Worm (Caenorhabditis elegans): Measurements from ENCODE around the gene C36E6.2.

The C36E6.2 gene

DNA sequence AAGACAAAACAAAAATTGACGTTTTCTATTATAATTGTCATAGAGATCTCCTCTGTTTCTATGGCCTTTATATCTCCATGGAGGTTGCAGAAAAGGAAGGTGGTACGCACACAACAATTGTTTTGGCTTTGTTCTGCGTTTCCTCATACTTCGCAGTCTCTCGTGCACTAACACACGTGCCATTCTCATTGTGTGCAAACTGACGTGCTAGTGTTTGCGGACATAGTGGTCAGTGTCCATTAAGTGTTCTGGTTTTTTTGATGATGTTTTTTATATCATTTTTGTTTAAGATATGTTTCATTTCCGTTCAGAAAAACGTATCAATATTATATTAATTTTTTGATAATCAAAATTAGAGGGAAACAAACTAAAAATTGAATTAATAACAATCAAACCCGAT, at the start of gene C36E6.2:
TSS of gene C36E6.2 (plus strand) at position 261 of the 400 bp plus-strand sequence.
- TF ChIP-seq nhr-11 (tag; optimal IDR thresholded peaks at IDR 0.05) (peak; percentile 32), pqm-1 (tag; optimal IDR thresholded peaks at IDR 0.05) (no peak), lin-15B (tag; optimal IDR thresholded peaks at IDR 0.05) (no peak), C16A3.4 (tag; optimal IDR thresholded peaks at IDR 0.05) (peak; percentile 73), sptf-1 (tag; optimal IDR thresholded peaks at IDR 0.05) (no peak), ets-5 (GFP tag; IDR thresholded peaks at IDR 0.05) (no peak), zip-4 (GFP tag; optimal IDR thresholded peaks at IDR 0.05) (no peak), lin-14 (GFP tag; optimal IDR thresholded peaks at IDR 0.05) (peak; percentile 94), ceh-63 (GFP tag; optimal IDR thresholded peaks at IDR 0.05) (no peak), nhr-90 (tag; optimal IDR thresholded peaks at IDR 0.05; ENCODE audit: poor library complexity) (peak; percentile 70), hlh-17 (GFP tag; optimal IDR thresholded peaks at IDR 0.05; ENCODE audit: borderline replicate concordance) (no peak), jun-1 (tag; optimal IDR thresholded peaks at IDR 0.05) (peak; percentile 20), blmp-1 (tag; optimal IDR thresholded peaks at IDR 0.05) (peak; percentile 82), fkh-8 (tag; optimal IDR thresholded peaks at IDR 0.05) (peak; percentile 78), mdl-1 (tag; optimal IDR thresholded peaks at IDR 0.05) (peak; percentile 93 to 100), nhr-19 (GFP tag; conservative IDR thresholded peaks at IDR 0.05) (peak; percentile 75), nhr-12 (tag; optimal IDR thresholded peaks at IDR 0.05) (no peak), ceh-82 (tag; optimal IDR thresholded peaks at IDR 0.05) (peak; percentile 72 to 75 (median 74)), isw-1 (GFP tag; IDR thresholded peaks at IDR 0.05) (peak; percentile 28), ces-1 (GFP tag; optimal IDR thresholded peaks at IDR 0.05) (no peak), xbp-1 (tag; optimal IDR thresholded peaks at IDR 0.05) (peak; percentile 97), efl-1 (optimal IDR thresholded peaks at IDR 0.05) (peak; percentile 61 to 70), efl-1 (GFP tag; optimal IDR thresholded peaks at IDR 0.05 in 1 of 2) (peak; percentile 52 to 92), lin-39 (tag; optimal IDR thresholded peaks at IDR 0.05) (peak; percentile 29), snpc-4 (tag; optimal IDR thresholded peaks at IDR 0.05) (peak; percentile 40), snu-23 (GFP tag; optimal IDR thresholded peaks at IDR 0.05) (peak; percentile 89), nhr-84 (tag; optimal IDR thresholded peaks at IDR 0.05) (no peak), lin-35 (GFP tag; optimal IDR thresholded peaks at IDR 0.05) (peak; percentile 55 to 84), rnt-1 (tag; optimal IDR thresholded peaks at IDR 0.05) (peak; percentile 85), ztf-11 (tag; optimal IDR thresholded peaks at IDR 0.05) (peak in 1 of 2 experiments; percentile 15), mab-9 (GFP tag; IDR thresholded peaks at IDR 0.05) (no peak), lir-3 (tag; optimal IDR thresholded peaks at IDR 0.05; ENCODE audit: poor library complexity) (peak; percentile 42), fkh-4 (tag; optimal IDR thresholded peaks at IDR 0.05; ENCODE audit: borderline replicate concordance) (no peak), egl-13 (tag; optimal IDR thresholded peaks at IDR 0.05) (peak; percentile 16), zag-1 (tag; optimal IDR thresholded peaks at IDR 0.05) (no peak), dsc-1 (tag; optimal IDR thresholded peaks at IDR 0.05) (peak; percentile 77), nhr-20 (tag; optimal IDR thresholded peaks at IDR 0.05) (peak; percentile 85), hpl-2 (GFP tag; optimal IDR thresholded peaks at IDR 0.05) (no peak), ceh-88 (GFP tag; IDR thresholded peaks at IDR 0.05) (no peak), ama-1 (optimal IDR thresholded peaks at IDR 0.05) (no peak), swsn-7 (tag; optimal IDR thresholded peaks at IDR 0.05) (peak; percentile 79), mep-1 (tag; optimal IDR thresholded peaks at IDR 0.05) (peak; percentile 97), alr-1 (tag; optimal IDR thresholded peaks at IDR 0.05; ENCODE audit: borderline replicate concordance) (no peak), C04F5.9 (tag; optimal IDR thresholded peaks at IDR 0.05) (peak; percentile 51), ztf-4 (tag; optimal IDR thresholded peaks at IDR 0.05) (peak; percentile 75), lin-13 (GFP tag; optimal IDR thresholded peaks at IDR 0.05) (peak; percentile 54), ceh-8 (GFP tag; optimal IDR thresholded peaks at IDR 0.05) (peak; percentile 30), fos-1 (tag; optimal IDR thresholded peaks at IDR 0.05) (peak; percentile 46), unc-130 (tag; optimal IDR thresholded peaks at IDR 0.05) (peak; percentile 88), aha-1 (tag; optimal IDR thresholded peaks at IDR 0.05) (no peak), Y116A8C.19 (tag; optimal IDR thresholded peaks at IDR 0.05; ENCODE audit: borderline replicate concordance) (no peak), unc-30 (tag; optimal IDR thresholded peaks at IDR 0.05) (no peak), egl-27 (tag; optimal IDR thresholded peaks at IDR 0.05) (no peak), nhr-71 (tag; optimal IDR thresholded peaks at IDR 0.05) (peak; percentile 89)

Measured in whole organism, L1 larva.